Worm (Caenorhabditis elegans) whole organism, midembryonic: ENCODE data around the gene srz-37.
A peak's percentile ranks its signal among the peaks of the same experiment; 100 is the strongest.

ENCODE experiments used
- T22C8.4 ChIP-seq: fragments of 200-800 bp; sonication (Bioruptor generic); IDR thresholded peaks from 2 replicates; pipeline ENCODE4 v1.3.6; 2022; ENCODE audit warnings: missing genetic modification characterization, missing compliant biosample characterization
- cog-1 ChIP-seq: sonication (generic microtip); optimal IDR thresholded peaks from 2 replicates; lab custom pipeline; 2016; ENCODE audit warnings: missing genetic modification characterization, missing compliant biosample characterization
- flt-1 ChIP-seq: fragments of 200-800 bp; sonication (Bioruptor generic); IDR thresholded peaks from 2 replicates; pipeline ENCODE4 v1.3.6; 2022; ENCODE audit warnings: missing genetic modification characterization, missing compliant biosample characterization
- klf-2 ChIP-seq: fragments of 200-800 bp; sonication (Bioruptor generic); conservative IDR thresholded peaks from 2 replicates; pipeline ENCODE4 v1.3.6; 2022; ENCODE audit warnings: missing genetic modification reagents, missing genetic modification characterization, missing compliant biosample characterization
- med-1 ChIP-seq: sonication (generic microtip); optimal IDR thresholded peaks from 2 replicates; lab custom pipeline; 2017; ENCODE audit warnings: missing genetic modification characterization, mild to moderate bottlenecking, missing compliant biosample characterization, antibody characterized with exemption, missing genetic modification reagents; ENCODE audit not compliant: insufficient read depth
- ref-1 ChIP-seq: fragments of 200-800 bp; sonication (Bioruptor generic); conservative IDR thresholded peaks from 2 replicates; pipeline ENCODE4 v1.3.6; 2022; ENCODE audit warnings: missing genetic modification reagents, missing genetic modification characterization, missing compliant biosample characterization
- tab-1 ChIP-seq: fragments of 200-800 bp; sonication (Bioruptor generic); IDR thresholded peaks from 2 replicates; pipeline ENCODE4 v1.3.6; 2022; ENCODE audit warnings: missing genetic modification characterization, missing compliant biosample characterization
- ztf-23 ChIP-seq: fragments of 200-800 bp; sonication (Bioruptor generic); IDR thresholded peaks from 2 replicates; pipeline ENCODE4 v1.3.6; 2022; ENCODE audit warnings: missing genetic modification reagents, missing genetic modification characterization, missing compliant biosample characterization
- ztf-29 ChIP-seq: fragments of 200-800 bp; sonication (Bioruptor generic); IDR thresholded peaks from 2 replicates; pipeline ENCODE4 v1.3.6; 2022; ENCODE audit warnings: missing genetic modification reagents, missing genetic modification characterization, missing compliant biosample characterization

srz-37 gene

DNA sequence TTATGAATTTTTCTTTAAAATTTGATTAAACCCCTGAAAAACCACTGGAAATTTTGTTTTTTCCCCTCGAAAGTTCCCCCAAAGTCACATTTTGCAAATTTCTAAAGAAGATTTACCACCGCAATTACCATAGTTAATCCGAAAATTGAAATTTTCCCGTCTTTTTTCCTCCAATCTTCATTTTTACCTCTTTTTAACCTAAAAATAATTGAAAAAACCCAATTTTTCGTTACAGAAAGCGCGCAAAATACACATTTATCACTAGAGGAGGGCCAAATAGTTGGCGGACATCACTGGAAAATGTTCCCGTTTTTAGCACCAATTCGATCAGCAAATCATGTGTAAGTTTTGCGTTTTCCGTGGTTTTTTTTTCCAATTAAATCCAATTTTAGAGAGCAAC, 34.9 kb upstream of the srz-37 start, which contains the start of gene unc-33:
TSS of gene unc-33 (plus strand) at position 301 of the 400 bp plus-strand sequence.
- TF ChIP-seq cog-1 (tag; lab: Kevin White, UChicago) (no peak), T22C8.4 (no peak), ztf-29 (GFP tag; lab: Robert Waterston, UW) (no peak), tab-1 (GFP tag; lab: Robert Waterston, UW) (no peak), ztf-23 (GFP tag; lab: Robert Waterston, UW) (no peak), flt-1 (no peak), klf-2 (GFP tag; lab: Robert Waterston, UW) (no peak), ref-1 (GFP tag; lab: Robert Waterston, UW) (no peak), med-1 (GFP tag; lab: Kevin White, UChicago) (no peak)

DNA sequence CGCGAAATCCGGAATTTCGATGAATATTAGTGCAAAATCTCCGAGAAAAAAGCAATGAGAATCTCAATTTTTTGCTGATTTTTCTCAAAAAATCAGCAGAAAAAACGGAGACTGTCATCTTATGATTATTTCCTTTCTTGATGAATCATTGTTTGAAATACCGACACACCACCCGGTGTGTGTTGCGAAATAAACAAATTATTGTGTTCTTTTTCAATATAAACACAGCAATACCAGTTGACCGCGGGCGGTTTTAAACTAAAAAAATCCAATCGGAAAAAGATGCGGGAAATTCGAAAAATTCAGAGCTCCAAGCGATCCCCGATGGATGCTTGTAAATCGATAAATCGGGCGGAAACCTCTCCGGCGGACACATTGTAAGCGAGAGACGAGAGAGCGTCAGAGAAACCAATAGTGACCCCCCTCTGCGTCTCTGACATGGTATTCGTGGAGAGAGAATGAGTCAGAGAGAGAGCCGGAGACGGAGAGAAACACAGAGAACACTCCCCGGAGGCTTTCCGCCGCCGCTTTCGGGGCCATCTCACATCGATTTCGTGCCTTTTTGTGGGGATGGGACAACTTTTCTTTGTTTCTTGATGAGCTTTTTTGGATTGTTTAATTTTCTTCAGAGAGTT, 33.9 kb upstream of the srz-37 start:
- TF ChIP-seq flt-1, result no peak
- no peak for TF ChIP-seq med-1 (GFP tag; lab: Kevin White, UChicago)
- TF ChIP-seq T22C8.4, result peak; percentile 89
- TF ChIP-seq ref-1 (GFP tag; lab: Robert Waterston, UW), result no peak
- TF ChIP-seq cog-1 (tag; lab: Kevin White, UChicago), result peak; percentile 22
- peak; percentile 54; the same call in 1 of the 2 replicates for TF ChIP-seq ztf-29 (GFP tag; lab: Robert Waterston, UW)
- no peak for TF ChIP-seq tab-1 (GFP tag; lab: Robert Waterston, UW)
- TF ChIP-seq ztf-23 (GFP tag; lab: Robert Waterston, UW), result no peak
- TF ChIP-seq klf-2 (GFP tag; lab: Robert Waterston, UW), result no peak

DNA sequence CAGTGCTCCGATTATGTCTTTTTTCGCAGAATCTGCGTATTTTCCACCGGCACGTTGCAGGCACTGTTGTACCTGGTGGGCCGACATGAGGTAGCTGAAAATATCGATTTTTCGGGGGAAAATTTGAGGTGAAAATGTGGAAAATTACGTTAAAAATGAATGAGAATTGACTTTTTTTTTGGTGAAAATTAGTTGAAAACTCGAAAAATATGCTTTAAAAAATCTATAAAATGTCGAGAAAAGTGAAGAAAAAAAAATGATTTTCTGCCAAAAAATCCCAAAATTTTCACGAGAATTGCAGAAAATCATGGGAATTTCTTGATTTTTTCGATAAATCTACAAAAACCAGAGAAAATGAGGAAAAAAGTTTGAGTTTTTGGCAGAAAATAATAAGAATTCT, 32.8 kb upstream of the srz-37 start, which contains the start of gene tsg-101:
TSS of gene tsg-101 (minus strand) at position 101 of the 400 bp plus-strand sequence.
- TF ChIP-seq klf-2 (GFP tag; lab: Robert Waterston, UW) (no peak), T22C8.4 (no peak), tab-1 (GFP tag; lab: Robert Waterston, UW) (no peak), cog-1 (tag; lab: Kevin White, UChicago) (no peak), ztf-29 (GFP tag; lab: Robert Waterston, UW) (no peak)

DNA sequence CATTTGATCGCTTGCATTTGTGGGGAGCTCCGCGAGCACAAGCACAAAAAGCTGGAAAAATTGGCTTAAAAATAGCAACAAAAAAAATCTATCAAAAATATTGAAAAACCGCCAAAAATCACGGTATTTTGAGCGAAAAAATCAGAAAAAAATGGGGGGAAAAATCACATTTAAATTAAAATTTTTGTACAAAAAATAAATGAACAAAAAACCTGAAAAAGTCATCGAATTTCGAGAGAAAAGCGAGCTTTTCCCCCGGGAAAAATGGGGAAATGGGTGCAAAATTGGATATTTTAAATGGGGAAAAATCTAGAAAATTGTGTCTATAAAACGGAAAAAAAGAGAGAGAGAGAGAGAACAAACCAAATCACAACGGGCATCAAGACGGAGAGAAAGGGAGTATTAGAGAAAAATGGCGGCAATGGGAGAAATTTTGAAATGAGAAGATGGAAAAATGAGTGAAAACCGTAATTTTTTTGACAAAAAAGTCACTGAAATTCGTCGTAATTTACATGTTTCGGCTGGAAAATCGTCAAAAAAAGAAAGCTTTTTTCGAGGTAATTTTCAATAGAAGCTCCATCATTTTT, 27.9 kb upstream of the srz-37 start, which contains the start of gene ced-10:
TSS of gene ced-10 (minus strand) at position 51 of the 587 bp plus-strand sequence.
- TF ChIP-seq tab-1 (GFP tag; lab: Robert Waterston, UW), result no peak
- no peak for TF ChIP-seq flt-1
- TF ChIP-seq ztf-23 (GFP tag; lab: Robert Waterston, UW), result no peak
- no peak for TF ChIP-seq klf-2 (GFP tag; lab: Robert Waterston, UW)
- TF ChIP-seq ref-1 (GFP tag; lab: Robert Waterston, UW), result no peak
- TF ChIP-seq med-1 (GFP tag; lab: Kevin White, UChicago), result no peak
- TF ChIP-seq ztf-29 (GFP tag; lab: Robert Waterston, UW), result no peak
- TF ChIP-seq cog-1 (tag; lab: Kevin White, UChicago), result no peak
- no peak for TF ChIP-seq T22C8.4

DNA sequence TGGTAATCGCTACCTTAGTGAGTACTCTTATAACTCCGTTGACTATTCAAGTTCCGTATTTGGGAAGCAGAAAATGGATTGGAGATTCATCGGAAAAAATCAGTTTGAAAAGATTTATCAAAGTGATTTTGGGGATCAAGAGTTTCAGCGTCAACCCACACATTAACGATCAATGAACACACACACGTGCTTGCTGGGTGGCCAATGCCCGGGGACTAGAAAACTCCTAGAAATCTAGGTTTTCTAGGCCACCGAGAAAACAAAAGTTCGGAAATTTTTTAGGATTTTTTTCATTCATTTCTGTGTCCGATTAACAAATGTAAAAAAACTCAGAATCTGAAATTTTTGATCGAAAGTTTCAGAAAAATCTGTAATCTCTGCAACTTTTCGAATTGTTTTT, 24.3 kb upstream of the srz-37 start:
- TF ChIP-seq klf-2 (GFP tag; lab: Robert Waterston, UW) (no peak), flt-1 (peak; percentile 28; the same call in 1 of the 2 replicates), ref-1 (GFP tag; lab: Robert Waterston, UW) (0 out of 2 replicates have a peak, but pooled peaks have one; percentile 19)

DNA sequence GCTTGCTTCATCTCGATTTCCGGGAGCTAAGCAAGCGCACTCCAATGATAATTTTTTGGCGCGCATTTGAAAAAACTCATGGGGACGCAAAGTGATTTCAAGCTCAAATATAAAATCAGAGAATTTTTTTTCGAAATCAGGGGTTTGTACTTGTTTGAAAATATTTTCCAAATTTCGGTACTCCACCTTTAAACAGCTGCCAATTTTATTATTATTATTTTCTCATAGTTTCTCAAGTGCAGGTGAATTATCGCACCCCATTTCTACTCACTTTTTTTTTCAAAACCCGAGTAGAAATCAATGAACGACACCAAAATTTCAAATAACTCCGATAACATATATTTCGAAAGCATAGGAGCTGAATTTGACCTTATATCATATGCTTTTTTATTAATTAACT, 22.5 kb upstream of the srz-37 start, which contains the start of gene srz-83:
TSS of gene srz-83 (plus strand) at position 301 of the 400 bp plus-strand sequence.
- TF ChIP-seq tab-1 (GFP tag; lab: Robert Waterston, UW), result no peak
- no peak for TF ChIP-seq ref-1 (GFP tag; lab: Robert Waterston, UW)
- no peak for TF ChIP-seq klf-2 (GFP tag; lab: Robert Waterston, UW)
- TF ChIP-seq ztf-23 (GFP tag; lab: Robert Waterston, UW), result no peak
- no peak for TF ChIP-seq flt-1
- TF ChIP-seq T22C8.4, result no peak
- no peak for TF ChIP-seq cog-1 (tag; lab: Kevin White, UChicago)
- no peak for TF ChIP-seq ztf-29 (GFP tag; lab: Robert Waterston, UW)
- TF ChIP-seq med-1 (GFP tag; lab: Kevin White, UChicago), result no peak

DNA sequence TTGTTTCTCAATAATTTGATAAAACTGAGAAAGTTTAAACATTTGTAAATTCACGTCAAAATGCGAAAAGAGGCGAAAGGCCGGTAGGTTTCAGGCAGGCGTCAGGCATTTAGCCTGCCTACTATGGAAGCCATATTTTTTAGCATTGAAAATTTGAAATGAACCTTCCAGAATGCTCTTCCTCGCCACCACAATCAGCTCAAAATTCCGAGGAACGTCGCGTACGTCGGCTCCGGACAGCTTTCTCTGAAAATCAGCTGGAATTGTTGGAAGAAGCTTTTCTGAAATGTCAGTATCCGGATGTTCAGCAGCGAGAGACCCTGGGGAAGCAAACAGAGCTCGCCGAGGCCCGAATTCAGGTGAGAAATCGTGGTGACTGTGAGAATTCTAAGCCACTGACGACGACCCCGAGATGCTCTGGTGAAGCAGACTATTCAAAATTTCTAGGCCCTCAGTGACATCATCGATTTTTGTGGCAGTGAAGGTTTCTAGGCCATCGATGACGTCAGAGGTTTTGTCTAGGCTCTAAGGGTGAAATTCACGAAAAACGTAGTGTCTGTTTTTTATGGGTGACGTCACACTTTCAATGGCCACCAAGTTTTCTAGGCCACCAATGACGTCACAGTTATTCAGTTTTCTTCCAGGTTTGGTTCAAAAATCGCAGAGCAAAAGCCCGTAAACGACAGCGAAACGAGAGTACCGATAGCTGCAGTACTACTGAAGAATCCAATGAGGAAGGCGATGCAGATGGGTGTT, 20.5 kb upstream of the srz-37 start:
- TF ChIP-seq tab-1 (GFP tag; lab: Robert Waterston, UW), result no peak
- no peak for TF ChIP-seq med-1 (GFP tag; lab: Kevin White, UChicago)
- no peak for TF ChIP-seq ref-1 (GFP tag; lab: Robert Waterston, UW)
- no peak for TF ChIP-seq cog-1 (tag; lab: Kevin White, UChicago)
- no peak for TF ChIP-seq T22C8.4
- TF ChIP-seq klf-2 (GFP tag; lab: Robert Waterston, UW), result no peak
- TF ChIP-seq ztf-29 (GFP tag; lab: Robert Waterston, UW), result no peak
- no peak for TF ChIP-seq ztf-23 (GFP tag; lab: Robert Waterston, UW)
- no peak for TF ChIP-seq flt-1

DNA sequence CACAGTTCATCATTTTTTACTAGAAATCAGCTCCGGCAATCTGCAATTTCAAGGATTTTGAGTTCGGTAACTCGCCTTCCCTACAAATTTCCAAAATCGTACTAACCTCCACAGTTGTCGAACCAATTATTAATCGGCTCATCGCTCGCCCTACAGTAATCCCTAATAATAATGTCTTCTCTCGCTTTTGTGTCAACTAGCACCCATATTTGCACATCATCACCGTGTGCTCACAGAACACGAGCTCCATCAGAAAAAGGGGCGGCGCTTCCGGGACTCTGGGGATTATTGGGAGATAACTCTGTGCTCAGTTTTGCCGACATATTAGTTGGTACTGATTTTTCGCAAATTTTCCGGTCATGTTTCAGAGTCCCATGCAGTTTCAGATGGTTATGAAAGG, 16.2 kb upstream of the srz-37 start, which contains the start of gene ceh-53:
TSS of gene ceh-53 (plus strand) at position 301 of the 400 bp plus-strand sequence.
- TF ChIP-seq med-1 (GFP tag; lab: Kevin White, UChicago) (no peak), T22C8.4 (no peak), tab-1 (GFP tag; lab: Robert Waterston, UW) (no peak), cog-1 (tag; lab: Kevin White, UChicago) (no peak), ztf-29 (GFP tag; lab: Robert Waterston, UW) (no peak), flt-1 (no peak)
